Fruit fly (Drosophila melanogaster) whole organism, embryonic: Measurements from ENCODE around the gene CG32137.

ENCODE experiments used
- Asciz ChIP-seq: fragments of 200-800 bp; sonication (Bioruptor generic); optimal IDR thresholded peaks from 2 replicates; lab custom pipeline; 2017; ENCODE audit warnings: missing biosample characterization, mild to moderate bottlenecking, missing genetic modification characterization, missing genetic modification reagents
- BEAF-32 ChIP-seq: fragments of 200-800 bp; sonication (Bioruptor generic); optimal IDR thresholded peaks from 3 replicates; lab custom pipeline; 2017; ENCODE audit warnings: missing biosample characterization, missing genetic modification characterization, mild to moderate bottlenecking, moderate library complexity, missing genetic modification reagents
- CG1024 ChIP-seq: fragments of 200-800 bp; sonication (Bioruptor generic); IDR thresholded peaks from 2 replicates; pipeline ENCODE4 v1.3.6; 2022; ENCODE audit warnings: missing biosample characterization, missing genetic modification characterization
- CG10274 ChIP-seq: fragments of 200-800 bp; sonication (Bioruptor generic); optimal IDR thresholded peaks from 3 replicates; lab custom pipeline; 2017; ENCODE audit warnings: missing biosample characterization, mild to moderate bottlenecking, missing genetic modification characterization
- CG10654 ChIP-seq: fragments of 200-800 bp; sonication (Bioruptor generic); optimal IDR thresholded peaks from 2 replicates; lab custom pipeline; 2016; ENCODE audit warnings: missing biosample characterization, missing genetic modification characterization
- CG11085 ChIP-seq: fragments of 200-800 bp; sonication (Bioruptor generic); IDR thresholded peaks from 2 replicates; pipeline ENCODE4 v1.3.6; 2022; ENCODE audit warnings: missing biosample characterization, missing genetic modification characterization
- CG12391 ChIP-seq: fragments of 200-800 bp; sonication (Bioruptor generic); optimal IDR thresholded peaks from 3 replicates; lab custom pipeline; 2018; ENCODE audit warnings: missing biosample characterization, mild to moderate bottlenecking, missing genetic modification characterization, moderate library complexity
- CG15514 ChIP-seq: fragments of 200-800 bp; sonication (Bioruptor generic); optimal IDR thresholded peaks from 3 replicates; lab custom pipeline; 2017; ENCODE audit warnings: missing biosample characterization, missing genetic modification characterization, mild to moderate bottlenecking, moderate library complexity, missing genetic modification reagents
- CG15696 ChIP-seq: fragments of 200-800 bp; sonication (Bioruptor generic); optimal IDR thresholded peaks from 2 replicates; lab custom pipeline; 2019; ENCODE audit warnings: missing biosample characterization, mild to moderate bottlenecking, missing genetic modification characterization, moderate library complexity
- CG18476 ChIP-seq: fragments of 200-800 bp; sonication (Bioruptor generic); optimal IDR thresholded peaks from 2 replicates; lab custom pipeline; 2016; ENCODE audit warnings: missing biosample characterization, mild to moderate bottlenecking, missing genetic modification characterization
- CG31441 ChIP-seq: fragments of 200-800 bp; sonication (Bioruptor generic); IDR thresholded peaks from 2 replicates; pipeline ENCODE4 v1.3.6; 2022; ENCODE audit warnings: missing biosample characterization, missing genetic modification characterization
- CG3726 ChIP-seq: fragments of 200-800 bp; sonication (Bioruptor generic); IDR thresholded peaks from 3 replicates; pipeline ENCODE4, ENCODE4 v1.3.6; 2022; ENCODE audit warnings: missing biosample characterization, missing genetic modification characterization
- CG7745 ChIP-seq: fragments of 200-800 bp; sonication (Bioruptor generic); optimal IDR thresholded peaks from 2 replicates; lab custom pipeline; 2018; ENCODE audit warnings: missing biosample characterization, mild to moderate bottlenecking, missing genetic modification characterization, moderate library complexity
- CG8388 ChIP-seq: fragments of 200-800 bp; sonication (Bioruptor generic); optimal IDR thresholded peaks from 2 replicates; lab custom pipeline; 2019; ENCODE audit warnings: missing biosample characterization, mild to moderate bottlenecking, missing genetic modification characterization, moderate library complexity
- CoRest ChIP-seq: fragments of 200-800 bp; sonication (Bioruptor generic); optimal IDR thresholded peaks from 3 replicates; lab custom pipeline; 2018; ENCODE audit warnings: missing biosample characterization, mild to moderate bottlenecking, missing genetic modification characterization, moderate library complexity
- Elba2 ChIP-seq: fragments of 200-800 bp; sonication (Bioruptor generic); optimal IDR thresholded peaks from 3 replicates; lab custom pipeline; 2016; ENCODE audit warnings: missing biosample characterization, missing genetic modification characterization
- Fer3 ChIP-seq: fragments of 200-800 bp; sonication (Bioruptor generic); optimal IDR thresholded peaks from 2 replicates; lab custom pipeline; 2018; ENCODE audit warnings: missing biosample characterization, mild to moderate bottlenecking, missing genetic modification characterization, moderate library complexity
- H2.0 ChIP-seq: fragments of 200-800 bp; sonication (Bioruptor generic); IDR thresholded peaks from 2 replicates; pipeline ENCODE4 v1.3.6; 2022; ENCODE audit warnings: missing biosample characterization, missing genetic modification characterization
- HLH4C ChIP-seq: fragments of 200-800 bp; sonication (Bioruptor generic); IDR thresholded peaks from 3 replicates; pipeline ENCODE4 v1.3.6; 2022; ENCODE audit warnings: missing biosample characterization, missing genetic modification characterization; ENCODE audit not compliant: partially characterized antibody
- Opbp ChIP-seq: fragments of 200-800 bp; sonication (Bioruptor generic); IDR thresholded peaks from 3 replicates; pipeline ENCODE4 v1.3.6; 2022; ENCODE audit warnings: missing biosample characterization, missing genetic modification characterization; ENCODE audit not compliant: partially characterized antibody
- Poxn ChIP-seq: fragments of 200-800 bp; sonication (Bioruptor generic); IDR thresholded peaks from 2 replicates; pipeline ENCODE4 v1.3.6; 2022; ENCODE audit warnings: missing biosample characterization, missing genetic modification characterization
- Ravus ChIP-seq: fragments of 200-800 bp; sonication (Bioruptor generic); IDR thresholded peaks from 2 replicates; pipeline ENCODE4 v1.3.6; 2022; ENCODE audit warnings: missing biosample characterization, missing genetic modification characterization
- abd-A ChIP-seq: fragments of 200-800 bp; sonication (Bioruptor generic); optimal IDR thresholded peaks from 3 replicates; lab custom pipeline; 2019; ENCODE audit warnings: missing biosample characterization, mild to moderate bottlenecking, missing genetic modification characterization, moderate library complexity
- bsh ChIP-seq, 2 experiments: fragments of 200-800 bp; sonication (Bioruptor generic); optimal IDR thresholded peaks; 2 replicates each; lab custom pipeline; 2017 to 2018; ENCODE audit warnings: mild to moderate bottlenecking in 2 of 2, missing biosample characterization in 2 of 2, missing genetic modification characterization in 2 of 2, moderate library complexity in 1 of 2
- cad ChIP-seq: fragments of >200 bp; optimal IDR thresholded peaks from 2 replicates; lab custom pipeline; 2017; ENCODE audit warnings: missing biosample characterization, missing genetic modification characterization
- ci ChIP-seq: fragments of 200-800 bp; sonication (Bioruptor generic); IDR thresholded peaks from 3 replicates; pipeline ENCODE4 v1.3.6; 2022; ENCODE audit warnings: missing biosample characterization, missing genetic modification characterization
- croc ChIP-seq: fragments of 200-800 bp; sonication (Bioruptor generic); conservative IDR thresholded peaks from 3 replicates; pipeline ENCODE4 v1.3.6; 2022; ENCODE audit warnings: missing biosample characterization, missing genetic modification characterization
- danr ChIP-seq: fragments of 200-800 bp; sonication (Bioruptor generic); IDR thresholded peaks from 2 replicates; pipeline ENCODE4 v1.3.6; 2022; ENCODE audit warnings: missing biosample characterization, missing genetic modification characterization
- dysf ChIP-seq: fragments of 200-800 bp; sonication (Bioruptor generic); IDR thresholded peaks from 3 replicates; pipeline ENCODE4 v1.3.6; 2022; ENCODE audit warnings: missing biosample characterization, missing genetic modification characterization
- esg ChIP-seq: fragments of 200-800 bp; sonication (Bioruptor generic); conservative IDR thresholded peaks from 2 replicates; pipeline ENCODE4 v1.3.6; 2022; ENCODE audit warnings: missing biosample characterization, missing genetic modification characterization
- fd102C ChIP-seq: fragments of 200-800 bp; sonication (Bioruptor generic); optimal IDR thresholded peaks from 2 replicates; lab custom pipeline; 2018; ENCODE audit warnings: missing biosample characterization, mild to moderate bottlenecking, missing genetic modification characterization, moderate library complexity
- fd3F ChIP-seq: fragments of 200-800 bp; sonication (Bioruptor generic); optimal IDR thresholded peaks from 2 replicates; lab custom pipeline; 2018; ENCODE audit warnings: missing biosample characterization, mild to moderate bottlenecking, missing genetic modification characterization, moderate library complexity
- ftz-f1 ChIP-seq: fragments of 200-800 bp; sonication (Bioruptor generic); optimal IDR thresholded peaks from 2 replicates; lab custom pipeline; 2016; ENCODE audit warnings: missing biosample characterization, missing genetic modification characterization
- gfzf ChIP-seq: fragments of 200-800 bp; sonication (Bioruptor generic); optimal IDR thresholded peaks from 2 replicates; lab custom pipeline; 2016; ENCODE audit warnings: missing biosample characterization, mild to moderate bottlenecking, missing genetic modification characterization, moderate library complexity
- jigr1 ChIP-seq: fragments of 200-800 bp; sonication (Bioruptor generic); IDR thresholded peaks from 3 replicates; pipeline ENCODE4 v1.3.6; 2022; ENCODE audit warnings: missing biosample characterization, missing genetic modification characterization
- nerfin-1 ChIP-seq: fragments of 200-800 bp; sonication (Bioruptor generic); optimal IDR thresholded peaks from 3 replicates; lab custom pipeline; 2019; ENCODE audit warnings: missing biosample characterization, mild to moderate bottlenecking, missing genetic modification characterization, moderate library complexity
- onecut ChIP-seq: fragments of 200-800 bp; sonication (Bioruptor generic); IDR thresholded peaks from 2 replicates; pipeline ENCODE4 v1.3.6; 2022; ENCODE audit warnings: missing biosample characterization, missing genetic modification characterization
- pan ChIP-seq, 4 experiments: fragments of >200 bp in 3 of 4; fragments of 200-800 bp in 1 of 4; sonication (Bioruptor generic) in 1 of 4; optimal IDR thresholded peaks in 3 of 4; IDR thresholded peaks in 1 of 4; 2 replicates each; pipeline versions ENCODE4 v1.3.6 to Lab custom; 2017 to 2022; ENCODE audit warnings: missing biosample characterization in 2 of 4, missing genetic modification characterization in 2 of 4, mixed read lengths in 1 of 4
- pho ChIP-seq: fragments of 200-800 bp; sonication (Bioruptor generic); optimal IDR thresholded peaks from 2 replicates; lab custom pipeline; 2016; ENCODE audit warnings: missing biosample characterization, missing genetic modification characterization
- phol ChIP-seq: fragments of 200-800 bp; sonication (Bioruptor generic); optimal IDR thresholded peaks from 3 replicates; lab custom pipeline; 2018; ENCODE audit warnings: missing biosample characterization, mild to moderate bottlenecking, missing genetic modification characterization, moderate library complexity
- pita ChIP-seq: fragments of 200-800 bp; sonication (Bioruptor generic); optimal IDR thresholded peaks from 2 replicates; lab custom pipeline; 2017; ENCODE audit warnings: missing biosample characterization, mild to moderate bottlenecking, missing genetic modification characterization
- pzg ChIP-seq: fragments of 200-800 bp; sonication (Bioruptor generic); optimal IDR thresholded peaks from 3 replicates; lab custom pipeline; 2018; ENCODE audit warnings: missing biosample characterization, mild to moderate bottlenecking, missing genetic modification characterization, moderate library complexity
- row ChIP-seq: fragments of 200-800 bp; sonication (Bioruptor generic); IDR thresholded peaks from 3 replicates; pipeline ENCODE4 v1.3.6; 2022; ENCODE audit warnings: missing biosample characterization, missing genetic modification characterization
- vfl ChIP-seq: fragments of 200-800 bp; sonication (Bioruptor generic); optimal IDR thresholded peaks from 2 replicates; lab custom pipeline; 2016; ENCODE audit warnings: missing biosample characterization, missing genetic modification characterization
- zen ChIP-seq: fragments of 200-800 bp; sonication (Bioruptor generic); optimal IDR thresholded peaks from 3 replicates; lab custom pipeline; 2018; ENCODE audit warnings: missing biosample characterization, mild to moderate bottlenecking, missing genetic modification characterization, moderate library complexity
- zf30C ChIP-seq: fragments of 200-800 bp; sonication (Bioruptor generic); optimal IDR thresholded peaks from 3 replicates; lab custom pipeline; 2018; ENCODE audit warnings: missing biosample characterization, mild to moderate bottlenecking, missing genetic modification characterization
- zfh1 ChIP-seq: fragments of 200-800 bp; sonication (Bioruptor generic); IDR thresholded peaks from 3 replicates; pipeline ENCODE4 v1.3.6; 2022; ENCODE audit warnings: missing biosample characterization, missing genetic modification characterization

Gene CG32137

DNA sequence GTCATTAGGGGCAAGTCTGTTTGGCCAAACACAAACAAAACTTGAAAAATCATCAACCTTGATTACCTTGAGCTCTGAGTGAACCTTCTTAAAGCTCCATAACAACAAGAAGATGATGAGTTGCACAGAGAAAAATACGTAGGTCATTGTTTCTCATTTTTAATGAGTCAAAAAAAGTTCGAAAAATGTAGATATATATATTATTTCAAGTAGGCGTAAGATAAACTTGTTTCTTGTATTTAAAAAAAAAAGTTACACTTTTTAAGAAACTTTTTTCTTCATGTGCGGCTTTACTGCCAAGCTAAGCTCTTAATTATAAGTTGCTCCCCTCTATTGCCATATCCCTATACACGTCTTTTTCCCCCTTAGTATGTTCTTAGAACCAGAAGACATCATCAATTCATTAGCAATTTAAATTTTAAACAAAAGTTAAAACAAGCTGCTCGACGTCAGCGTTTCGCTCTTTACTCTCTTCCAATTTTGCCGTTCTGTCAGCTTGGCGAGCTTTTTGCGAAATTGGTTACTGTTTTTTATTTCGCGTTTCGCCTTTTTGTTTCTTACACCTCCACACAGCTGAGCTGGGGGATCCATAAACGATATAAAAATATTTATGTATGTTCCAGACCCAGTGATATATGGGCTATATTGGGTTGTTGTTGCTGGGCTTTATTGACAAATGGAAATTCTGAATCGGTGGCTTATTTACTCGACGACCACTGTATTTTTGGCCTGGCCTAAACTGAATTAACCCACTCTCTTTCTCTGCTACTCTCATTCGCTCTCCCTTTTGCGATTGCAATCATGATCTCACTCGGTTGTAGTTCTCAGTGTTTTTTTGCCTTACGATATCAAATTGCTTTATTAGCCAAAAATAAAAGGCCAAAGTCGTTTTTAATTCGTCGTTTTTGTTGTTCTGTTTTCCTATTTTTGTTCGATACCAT is 15.4 kb upstream of the CG32137 start (continued):
- TF ChIP-seq CG11085 = peak; percentile 61
- TF ChIP-seq Fer3 (tag; lab: Kevin White, UChicago) = peak; percentile 57
- peak; percentile 36 for TF ChIP-seq CG15514
- no peak for TF ChIP-seq CG3726 (GFP tag; lab: Robert Waterston, UW)
- TF ChIP-seq phol (tag; lab: Kevin White, UChicago) = peak; percentile 39
- peak; percentile 61 for TF ChIP-seq CG18476 (GFP tag; lab: Kevin White, UChicago)
- no peak for TF ChIP-seq cad
- TF ChIP-seq CG10654 (GFP tag; lab: Kevin White, UChicago) = peak; percentile 34
- no peak for TF ChIP-seq jigr1 (GFP tag; lab: Robert Waterston, UW)
- TF ChIP-seq onecut = no peak
- no peak for TF ChIP-seq fd102C (GFP tag; lab: Kevin White, UChicago)
- peak; percentile 38 for TF ChIP-seq CoRest (tag; lab: Kevin White, UChicago)
- TF ChIP-seq H2.0 (GFP tag; lab: Robert Waterston, UW) = 0 out of 2 replicates have a peak, but pooled peaks have one; percentile 14
- peak; percentile 62; the same call in 1 of the 2 replicates for TF ChIP-seq CG31441 (GFP tag; lab: Robert Waterston, UW)
- TF ChIP-seq pzg = no peak
- no peak for TF ChIP-seq ftz-f1 (GFP tag; lab: Kevin White, UChicago)
- no peak for TF ChIP-seq CG7745 (tag; lab: Kevin White, UChicago)
- peak; percentile 61 for TF ChIP-seq CG12391 (tag; lab: Kevin White, UChicago)
- TF ChIP-seq danr (GFP tag; lab: Robert Waterston, UW) = 0 out of 2 replicates have a peak, but pooled peaks have one; percentile 15
- TF ChIP-seq CG1024 (GFP tag; lab: Robert Waterston, UW) = no peak
- TF ChIP-seq row (GFP tag; lab: Robert Waterston, UW) = peak; percentile 69
- TF ChIP-seq Elba2 (GFP tag; lab: Kevin White, UChicago) = no peak
- peak; percentile 27 for TF ChIP-seq Asciz (GFP tag; lab: Kevin White, UChicago)
- peak; percentile 6 for TF ChIP-seq CG15696 (tag; lab: Kevin White, UChicago)
- peak; percentile 10 for TF ChIP-seq zen (tag; lab: Kevin White, UChicago)
- TF ChIP-seq vfl (GFP tag; lab: Kevin White, UChicago) = no peak
- no peak for TF ChIP-seq abd-A (tag; lab: Kevin White, UChicago)
- TF ChIP-seq BEAF-32 (GFP tag; lab: Kevin White, UChicago) = no peak
- peak; percentile 32 for TF ChIP-seq esg (GFP tag; lab: Robert Waterston, UW)
- peak; percentile 46; the same call in 1 of the 2 replicates for TF ChIP-seq Poxn (GFP tag; lab: Robert Waterston, UW)
- TF ChIP-seq CG10274 (GFP tag; lab: Kevin White, UChicago) = peak; percentile 7
- no peak for TF ChIP-seq pho (GFP tag; lab: Kevin White, UChicago)
- no peak for TF ChIP-seq gfzf (GFP tag; lab: Kevin White, UChicago)
- TF ChIP-seq ci (GFP tag; lab: Robert Waterston, UW) = peak; percentile 63; the same call in 2 of the 3 replicates
- TF ChIP-seq fd3F (GFP tag; lab: Kevin White, UChicago) = peak; percentile 34
- peak; percentile 50 for TF ChIP-seq CG8388
- TF ChIP-seq dysf (GFP tag; lab: Robert Waterston, UW) = peak; percentile 82
- TF ChIP-seq HLH4C (GFP tag; lab: Robert Waterston, UW) = no peak
- TF ChIP-seq zf30C (GFP tag; lab: Kevin White, UChicago) = peak; percentile 21
- TF ChIP-seq Ravus (GFP tag; lab: Robert Waterston, UW) = peak; percentile 26; the same call in 1 of the 2 replicates
- no peak for TF ChIP-seq pan (optimal IDR thresholded peaks at IDR 0.05; lab: Kevin White, UChicago)
- peak in 1 of 2 experiments; percentile 70 for TF ChIP-seq pan (GFP tag; optimal IDR thresholded peaks at IDR 0.05 in 1 of 2, IDR thresholded peaks at IDR 0.05 in 1 of 2)
- TF ChIP-seq croc (GFP tag; lab: Robert Waterston, UW) = peak; percentile 55
- TF ChIP-seq zfh1 = peak; percentile 46; the same call in 1 of the 3 replicates
- TF ChIP-seq Opbp (GFP tag; lab: Robert Waterston, UW) = no peak
- peak in 1 of 2 experiments; percentile 70 for TF ChIP-seq bsh (GFP tag; optimal IDR thresholded peaks at IDR 0.05; lab: Kevin White, UChicago)
- no peak for TF ChIP-seq pita (GFP tag; lab: Kevin White, UChicago)
- TF ChIP-seq nerfin-1 (tag; lab: Kevin White, UChicago) = no peak
